Worm (Caenorhabditis elegans) whole organism, L1 larva: Measurements from ENCODE around the gene ZK177.11.

Source experiments
- C04F5.9 ChIP-seq: sonication (generic microtip); optimal IDR thresholded peaks from 2 replicates; lab custom pipeline; 2016; ENCODE audit warnings: missing genetic modification characterization, missing compliant biosample characterization
- C16A3.4 ChIP-seq: fragments of 150-350 bp; optimal IDR thresholded peaks from 2 replicates; lab custom pipeline; 2014; ENCODE audit warnings: missing biosample characterization, missing genetic modification characterization
- C34B4.2 ChIP-seq: sonication (generic microtip); optimal IDR thresholded peaks from 2 replicates; lab custom pipeline; 2017; ENCODE audit warnings: mild to moderate bottlenecking, missing genetic modification characterization, missing compliant biosample characterization
- F16B12.6 ChIP-seq: fragments of 150-350 bp; optimal IDR thresholded peaks from 2 replicates; lab custom pipeline; 2014; ENCODE audit warnings: missing biosample characterization, missing genetic modification characterization
- Y116A8C.19 ChIP-seq: sonication (generic microtip); optimal IDR thresholded peaks from 2 replicates; lab custom pipeline; 2016; ENCODE audit warnings: missing compliant biosample characterization, missing genetic modification characterization, borderline replicate concordance
- aha-1 ChIP-seq: fragments of 150-350 bp; optimal IDR thresholded peaks from 2 replicates; lab custom pipeline; 2014; ENCODE audit warnings: missing biosample characterization, missing genetic modification characterization
- ama-1 ChIP-seq: fragments of 150-350 bp; optimal IDR thresholded peaks from 2 replicates; lab custom pipeline; 2014
- dsc-1 ChIP-seq: sonication (generic microtip); optimal IDR thresholded peaks from 2 replicates; lab custom pipeline; 2016; ENCODE audit warnings: mild to moderate bottlenecking, missing genetic modification characterization, missing compliant biosample characterization
- efl-3 ChIP-seq: fragments of 200-800 bp; sonication (Bioruptor generic); optimal IDR thresholded peaks from 2 replicates; lab custom pipeline; 2018; ENCODE audit warnings: mild to moderate bottlenecking, missing genetic modification characterization, missing compliant biosample characterization
- elt-2 ChIP-seq: sonication (generic microtip); optimal IDR thresholded peaks from 2 replicates; lab custom pipeline; 2016; ENCODE audit warnings: missing genetic modification characterization, mild to moderate bottlenecking, inconsistent platforms, missing compliant biosample characterization, missing genetic modification reagents
- fkh-10 ChIP-seq: sonication (generic microtip); optimal IDR thresholded peaks from 2 replicates; lab custom pipeline; 2017; ENCODE audit warnings: missing biosample characterization, missing genetic modification reagents, missing genetic modification characterization
- fkh-8 ChIP-seq: sonication (generic microtip); optimal IDR thresholded peaks from 2 replicates; lab custom pipeline; 2016; ENCODE audit warnings: mild to moderate bottlenecking, missing genetic modification characterization, missing compliant biosample characterization
- fos-1 ChIP-seq: fragments of 150-350 bp; optimal IDR thresholded peaks from 2 replicates; lab custom pipeline; 2014; ENCODE audit warnings: missing biosample characterization, missing genetic modification characterization
- grh-1 ChIP-seq: fragments of 200-800 bp; sonication (Bioruptor generic); IDR thresholded peaks from 2 replicates; pipeline ENCODE4 v1.3.6; 2022; ENCODE audit warnings: missing genetic modification reagents, missing genetic modification characterization, missing compliant biosample characterization
- hlh-4 ChIP-seq: sonication (generic microtip); optimal IDR thresholded peaks from 2 replicates; lab custom pipeline; 2016; ENCODE audit warnings: mild to moderate bottlenecking, missing genetic modification characterization, missing compliant biosample characterization
- lin-13 ChIP-seq: fragments of 150-350 bp; optimal IDR thresholded peaks from 2 replicates; lab custom pipeline; 2014; ENCODE audit warnings: missing biosample characterization, missing genetic modification reagents, missing genetic modification characterization
- lin-15B ChIP-seq: fragments of 150-350 bp; sonication (generic microtip); optimal IDR thresholded peaks from 3 replicates; lab custom pipeline; 2014; ENCODE audit warnings: missing biosample characterization, missing genetic modification characterization
- lin-35 ChIP-seq, 2 experiments: fragments of 150-350 bp; optimal IDR thresholded peaks; 2 replicates each; lab custom pipeline; 2014; ENCODE audit warnings: missing biosample characterization in 2 of 2, missing genetic modification characterization in 2 of 2, missing genetic modification reagents in 2 of 2
- lin-39 ChIP-seq: fragments of 150-350 bp; optimal IDR thresholded peaks from 2 replicates; lab custom pipeline; 2014; ENCODE audit warnings: missing biosample characterization, missing genetic modification reagents, missing genetic modification characterization
- lir-3 ChIP-seq: sonication (generic microtip); optimal IDR thresholded peaks from 2 replicates; lab custom pipeline; 2016; ENCODE audit warnings: mild to moderate bottlenecking, missing genetic modification characterization, moderate library complexity, missing compliant biosample characterization; ENCODE audit not compliant: poor library complexity
- nhr-12 ChIP-seq: sonication (generic microtip); optimal IDR thresholded peaks from 2 replicates; lab custom pipeline; 2017; ENCODE audit warnings: missing biosample characterization, missing genetic modification characterization
- nhr-19 ChIP-seq: fragments of 200-800 bp; sonication (Bioruptor generic); conservative IDR thresholded peaks from 2 replicates; pipeline ENCODE4 v1.3.6; 2022; ENCODE audit warnings: missing genetic modification characterization, missing compliant biosample characterization
- nhr-20 ChIP-seq: sonication (generic microtip); optimal IDR thresholded peaks from 2 replicates; lab custom pipeline; 2016; ENCODE audit warnings: mild to moderate bottlenecking, missing genetic modification characterization, missing compliant biosample characterization
- nhr-28 ChIP-seq: fragments of 150-350 bp; optimal IDR thresholded peaks from 2 replicates; lab custom pipeline; 2014; ENCODE audit warnings: missing biosample characterization, missing genetic modification characterization
- nhr-47 ChIP-seq: sonication (generic microtip); optimal IDR thresholded peaks from 2 replicates; lab custom pipeline; 2016; ENCODE audit warnings: mild to moderate bottlenecking, missing genetic modification characterization, moderate library complexity, missing compliant biosample characterization
- nhr-71 ChIP-seq: sonication (generic microtip); optimal IDR thresholded peaks from 2 replicates; lab custom pipeline; 2016; ENCODE audit warnings: mild to moderate bottlenecking, missing genetic modification characterization, moderate library complexity, missing compliant biosample characterization
- nhr-76 ChIP-seq: sonication (generic microtip); optimal IDR thresholded peaks from 2 replicates; lab custom pipeline; 2017; ENCODE audit warnings: missing biosample characterization, missing genetic modification characterization
- nhr-77 ChIP-seq: fragments of 150-350 bp; optimal IDR thresholded peaks from 2 replicates; lab custom pipeline; 2014; ENCODE audit warnings: missing biosample characterization, missing genetic modification characterization
- nhr-84 ChIP-seq: sonication (generic microtip); optimal IDR thresholded peaks from 2 replicates; lab custom pipeline; 2017; ENCODE audit warnings: missing biosample characterization, missing genetic modification characterization
- nhr-90 ChIP-seq: sonication (generic microtip); optimal IDR thresholded peaks from 2 replicates; lab custom pipeline; 2016; ENCODE audit warnings: mild to moderate bottlenecking, missing genetic modification characterization, missing compliant biosample characterization; ENCODE audit not compliant: poor library complexity
- pqm-1 ChIP-seq: sonication (generic microtip); optimal IDR thresholded peaks from 3 replicates; lab custom pipeline; 2017; ENCODE audit warnings: missing biosample characterization, missing genetic modification characterization
- skn-1 ChIP-seq: fragments of 150-350 bp; optimal IDR thresholded peaks from 2 replicates; lab custom pipeline; 2014; ENCODE audit warnings: missing biosample characterization, missing genetic modification characterization
- snu-23 ChIP-seq: sonication (generic microtip); optimal IDR thresholded peaks from 2 replicates; lab custom pipeline; 2016; ENCODE audit warnings: missing genetic modification characterization, missing compliant biosample characterization
- sptf-1 ChIP-seq: fragments of 150-350 bp; optimal IDR thresholded peaks from 2 replicates; lab custom pipeline; 2014; ENCODE audit warnings: missing biosample characterization, missing genetic modification characterization
- sup-37 ChIP-seq: fragments of 200-800 bp; sonication (Bioruptor generic); optimal IDR thresholded peaks from 2 replicates; lab custom pipeline; 2018; ENCODE audit warnings: mild to moderate bottlenecking, missing genetic modification characterization, missing compliant biosample characterization
- swsn-7 ChIP-seq: sonication (generic microtip); optimal IDR thresholded peaks from 2 replicates; lab custom pipeline; 2016; ENCODE audit warnings: missing genetic modification characterization, missing compliant biosample characterization
- tbx-2 ChIP-seq: sonication (generic microtip); optimal IDR thresholded peaks from 2 replicates; lab custom pipeline; 2016; ENCODE audit warnings: missing genetic modification characterization, missing compliant biosample characterization
- tlp-1 ChIP-seq: fragments of 150-350 bp; optimal IDR thresholded peaks from 2 replicates; lab custom pipeline; 2014; ENCODE audit warnings: missing biosample characterization, missing genetic modification characterization
- unc-130 ChIP-seq: fragments of 150-350 bp; optimal IDR thresholded peaks from 2 replicates; lab custom pipeline; 2017; ENCODE audit warnings: missing biosample characterization, missing genetic modification characterization, inconsistent platforms
- unc-30 ChIP-seq: sonication (generic microtip); optimal IDR thresholded peaks from 2 replicates; lab custom pipeline; 2017; ENCODE audit warnings: missing biosample characterization, missing genetic modification characterization
- unc-62 ChIP-seq: fragments of 150-350 bp; optimal IDR thresholded peaks from 2 replicates; lab custom pipeline; 2014; ENCODE audit warnings: missing biosample characterization, missing genetic modification reagents, missing genetic modification characterization
- unc-98 ChIP-seq: fragments of 200-800 bp; sonication (Bioruptor generic); IDR thresholded peaks from 2 replicates; pipeline ENCODE4 v1.3.6; 2022; ENCODE audit warnings: missing genetic modification characterization, missing compliant biosample characterization
- ztf-11 ChIP-seq, 2 experiments: sonication (generic microtip); optimal IDR thresholded peaks; 2 replicates each; lab custom pipeline; 2016 to 2017; ENCODE audit warnings: missing genetic modification characterization in 2 of 2, missing biosample characterization in 1 of 2, missing compliant biosample characterization in 1 of 2
- ztf-4 ChIP-seq: fragments of 150-350 bp; optimal IDR thresholded peaks from 2 replicates; lab custom pipeline; 2014; ENCODE audit warnings: missing biosample characterization, missing genetic modification characterization

The ZK177.11 gene

DNA sequence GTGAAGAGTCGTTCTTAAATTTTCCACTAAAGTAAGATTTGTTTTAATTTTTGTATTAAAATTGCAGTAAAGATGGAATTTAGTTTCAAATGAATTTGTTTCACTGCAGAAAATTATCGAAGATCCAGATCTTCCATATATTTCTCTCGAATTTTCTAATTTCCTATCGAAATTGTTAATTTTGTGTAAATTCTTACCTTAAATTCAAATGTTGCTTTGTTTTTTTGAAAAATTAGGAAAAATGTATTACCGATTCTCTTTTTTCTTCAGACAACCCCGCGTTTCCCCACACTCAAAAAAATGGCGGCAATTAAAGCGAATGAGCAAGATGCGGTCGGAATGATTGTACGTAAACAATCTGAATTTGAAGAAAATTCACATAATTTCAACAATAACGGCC lies 27.0 kb downstream of the ZK177.11 start, which contains the start of gene C17C3.6:
Gene C17C3.6, plus strand, starts transcription at position 301 of the 400 bp plus-strand sequence.
- TF ChIP-seq nhr-19 (GFP tag; lab: Robert Waterston, UW) = no peak
- no peak for TF ChIP-seq C34B4.2
- TF ChIP-seq fos-1 = no peak
- no peak for TF ChIP-seq C16A3.4 (tag; lab: Kevin White, UChicago)
- TF ChIP-seq swsn-7 (tag; lab: Kevin White, UChicago) = no peak
- no peak for TF ChIP-seq ztf-4 (tag; lab: Kevin White, UChicago)
- no peak for TF ChIP-seq sptf-1 (tag; lab: Kevin White, UChicago)
- no peak for TF ChIP-seq tlp-1 (tag; lab: Kevin White, UChicago)
- TF ChIP-seq dsc-1 (tag; lab: Kevin White, UChicago) = no peak

DNA sequence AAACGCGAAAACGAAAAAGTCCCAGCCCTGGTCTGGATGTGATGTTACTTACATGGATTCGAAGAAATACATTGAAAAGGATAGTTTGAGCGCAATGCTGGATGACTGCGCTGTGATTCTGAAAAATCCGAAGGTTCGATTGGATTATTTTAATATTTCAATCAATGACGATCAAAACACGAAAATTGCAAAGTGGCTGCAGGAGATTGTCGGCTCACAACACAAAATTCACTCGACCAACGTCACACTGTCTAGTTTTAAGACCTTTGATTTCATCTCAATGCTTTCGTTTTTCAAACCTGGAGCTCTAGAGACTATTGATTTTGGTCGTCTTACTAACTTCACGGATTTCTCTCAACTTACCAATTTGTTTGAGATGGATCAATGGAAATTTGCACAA lies 28.8 kb downstream of the ZK177.11 start, which contains the start of gene C17C3.5:
Gene C17C3.5, plus strand, starts transcription at position 301 of the 400 bp plus-strand sequence.
- no peak for TF ChIP-seq efl-3
- TF ChIP-seq nhr-47 = no peak
- no peak for TF ChIP-seq nhr-12 (tag; lab: Kevin White, UChicago)

DNA sequence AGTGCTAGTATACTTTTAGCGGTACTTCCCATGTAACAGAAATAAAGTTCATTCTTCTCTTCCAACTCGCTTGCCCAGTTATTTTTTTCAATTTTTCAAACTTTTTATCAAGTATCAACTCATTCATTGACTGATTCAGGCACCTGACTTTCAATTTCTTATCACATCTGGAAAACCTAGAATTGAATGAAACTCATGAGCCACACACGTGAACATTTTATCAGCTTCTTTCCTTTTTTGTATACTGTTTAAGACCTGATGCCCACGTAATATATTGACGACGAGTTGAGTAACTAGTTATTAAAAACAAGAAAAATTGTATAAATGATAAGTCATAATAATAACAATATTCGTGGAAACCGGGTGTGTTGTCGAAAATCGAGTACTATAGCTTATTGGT lies 30.8 kb downstream of the ZK177.11 start:
- TF ChIP-seq sptf-1 (tag; lab: Kevin White, UChicago) = no peak
- TF ChIP-seq unc-62 (GFP tag; lab: Kevin White, UChicago) = no peak
- TF ChIP-seq nhr-84 (tag; lab: Kevin White, UChicago) = no peak
- TF ChIP-seq elt-2 (tag; lab: Kevin White, UChicago) = peak; percentile 98
- TF ChIP-seq skn-1 (tag; lab: Kevin White, UChicago) = no peak
- peak; percentile 31 for TF ChIP-seq pqm-1
- TF ChIP-seq lin-35 (GFP tag; optimal IDR thresholded peaks at IDR 0.05; lab: Kevin White, UChicago) = peak in 1 of 2 experiments; percentile 30
- no peak for TF ChIP-seq nhr-28 (tag; lab: Kevin White, UChicago)
- no peak for TF ChIP-seq C04F5.9
- no peak for TF ChIP-seq unc-130 (tag; lab: Kevin White, UChicago)
- TF ChIP-seq F16B12.6 (tag; lab: Kevin White, UChicago) = no peak
- TF ChIP-seq nhr-47 = no peak
- TF ChIP-seq fkh-10 (GFP tag; lab: Kevin White, UChicago) = no peak
- TF ChIP-seq nhr-77 = no peak
- no peak for TF ChIP-seq Y116A8C.19 (tag; lab: Kevin White, UChicago)
- TF ChIP-seq nhr-20 (tag; lab: Kevin White, UChicago) = peak; percentile 4
- TF ChIP-seq fkh-8 (tag; lab: Kevin White, UChicago) = no peak
- TF ChIP-seq lin-13 (GFP tag; lab: Kevin White, UChicago) = no peak
- TF ChIP-seq tbx-2 (tag; lab: Kevin White, UChicago) = no peak
- no peak for TF ChIP-seq nhr-76 (tag; lab: Kevin White, UChicago)
- peak; percentile 18 for TF ChIP-seq nhr-71
- TF ChIP-seq unc-98 (GFP tag; lab: Robert Waterston, UW) = no peak
- no peak for TF ChIP-seq lir-3 (tag; lab: Kevin White, UChicago)
- no peak for TF ChIP-seq C16A3.4 (tag; lab: Kevin White, UChicago)
- no peak for TF ChIP-seq hlh-4 (tag; lab: Kevin White, UChicago)
- TF ChIP-seq nhr-90 = peak; percentile 10
- no peak for TF ChIP-seq ztf-11 (tag; optimal IDR thresholded peaks at IDR 0.05; lab: Kevin White, UChicago)
- TF ChIP-seq, all 84 proteins: peak for 6

DNA sequence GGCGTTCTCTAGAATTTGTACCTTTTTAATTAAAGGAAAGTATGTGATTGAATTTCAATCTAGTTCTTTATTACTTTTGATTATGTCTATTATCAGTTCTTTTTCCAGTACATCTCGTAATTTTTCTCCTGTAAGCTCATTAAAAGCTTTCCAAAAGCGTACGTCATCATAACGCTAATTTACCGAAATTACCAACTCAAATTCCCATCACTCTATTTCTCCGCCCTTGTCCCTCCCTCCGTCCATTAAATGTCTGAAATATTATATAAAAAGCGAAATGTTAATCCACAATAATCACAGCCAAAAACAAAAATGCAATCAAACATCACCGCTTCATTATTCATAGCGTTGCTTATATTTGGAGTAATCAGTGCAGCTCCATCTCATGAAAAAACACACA lies 31.6 kb downstream of the ZK177.11 start, which contains the start of gene ins-12:
Gene ins-12, plus strand, starts transcription at position 301 of the 400 bp plus-strand sequence.
- no peak for TF ChIP-seq F16B12.6 (tag; lab: Kevin White, UChicago)
- TF ChIP-seq, all 84 proteins: peak for 0

DNA sequence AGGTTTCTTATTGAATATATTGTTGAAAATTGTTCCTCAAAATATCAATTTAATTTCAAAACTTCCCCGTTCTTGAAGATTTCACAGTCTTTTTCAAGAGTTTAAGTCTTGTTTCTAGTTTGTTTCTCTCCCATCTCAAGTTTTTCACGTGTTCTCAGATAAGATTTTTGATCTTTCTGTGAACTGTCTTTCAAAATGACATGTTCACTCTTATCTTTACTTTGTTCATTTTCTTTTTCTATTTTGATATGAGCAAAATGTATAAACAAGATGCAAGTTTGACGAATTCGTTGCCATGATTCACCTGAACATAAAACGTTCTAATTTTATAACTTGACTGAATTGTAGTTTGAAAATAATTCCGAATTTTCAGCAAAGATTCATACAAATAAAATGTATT lies 32.1 kb downstream of the ZK177.11 start:
- TF ChIP-seq ama-1 (lab: Kevin White, UChicago) (no peak), lin-15B (tag; lab: Kevin White, UChicago) (no peak), fos-1 (no peak), snu-23 (GFP tag; lab: Kevin White, UChicago) (no peak), grh-1 (GFP tag; lab: Robert Waterston, UW) (no peak), unc-98 (GFP tag; lab: Robert Waterston, UW) (no peak), sup-37 (no peak), unc-30 (tag; lab: Kevin White, UChicago) (no peak), nhr-20 (tag; lab: Kevin White, UChicago) (no peak), sptf-1 (tag; lab: Kevin White, UChicago) (no peak), lin-39 (no peak), skn-1 (tag; lab: Kevin White, UChicago) (no peak), aha-1 (no peak)
- TF ChIP-seq, all 84 proteins: peak for 0
